Fruit fly (Drosophila melanogaster) whole organism, pupa: ENCODE data around the gene CG34126.

Experiments
- CG14655 ChIP-seq: fragments of 200-800 bp; sonication (Bioruptor generic); optimal IDR thresholded peaks from 3 replicates; lab custom pipeline; 2017; ENCODE audit warnings: mild to moderate bottlenecking, missing biosample characterization, missing genetic modification reagents, missing genetic modification characterization
- CG8159 ChIP-seq: fragments of 200-800 bp; sonication (Bioruptor generic); optimal IDR thresholded peaks from 3 replicates; lab custom pipeline; 2018; ENCODE audit warnings: missing biosample characterization, mild to moderate bottlenecking, missing genetic modification characterization, moderate library complexity
- Pif1A ChIP-seq: fragments of 200-800 bp; sonication (Bioruptor generic); optimal IDR thresholded peaks from 3 replicates; lab custom pipeline; 2016; ENCODE audit warnings: missing biosample characterization, missing genetic modification characterization
- Pif1B ChIP-seq: fragments of 200-800 bp; sonication (Bioruptor generic); optimal IDR thresholded peaks from 3 replicates; lab custom pipeline; 2016; ENCODE audit warnings: missing biosample characterization, missing genetic modification characterization
- gl ChIP-seq: fragments of 200-800 bp; sonication (Bioruptor generic); optimal IDR thresholded peaks from 2 replicates; lab custom pipeline; 2018; ENCODE audit warnings: missing biosample characterization, mild to moderate bottlenecking, missing genetic modification characterization

DNA sequence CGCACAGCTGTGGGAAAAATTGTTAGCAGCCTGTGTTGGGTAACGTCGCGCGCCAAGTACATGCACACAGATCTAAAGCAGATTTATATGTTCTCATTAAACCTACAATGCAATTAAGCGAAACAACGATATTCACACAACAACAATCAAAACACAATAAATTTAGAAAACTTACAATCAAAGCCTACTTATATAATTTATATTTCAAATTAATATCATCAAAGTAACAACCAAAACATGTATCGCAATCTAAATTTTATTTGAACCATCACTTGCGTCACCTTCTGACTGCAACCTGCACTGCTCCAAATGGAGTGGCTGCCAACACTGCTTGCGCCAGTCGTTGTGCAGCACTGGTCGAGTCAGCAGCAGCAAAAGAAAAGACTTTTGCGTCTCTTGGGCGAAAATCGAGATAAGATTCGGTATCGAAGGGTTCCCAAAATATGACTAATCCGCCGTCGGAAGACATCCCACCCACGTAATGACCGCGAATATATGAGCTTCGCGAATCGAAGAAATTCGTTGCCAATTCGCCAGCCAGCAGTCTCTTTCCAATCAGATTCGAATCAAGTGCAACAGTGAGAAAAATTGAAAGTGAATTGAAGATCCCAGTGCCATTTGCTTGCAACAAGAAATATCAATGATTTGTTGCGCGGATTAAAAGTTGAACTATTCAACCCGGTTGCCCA lies at the start of gene CG34126, which contains the start of gene CG8892:
- TF ChIP-seq Pif1A (peak; percentile 94), CG14655 (GFP tag; lab: Kevin White, UChicago) (peak; percentile 96), Pif1B (GFP tag; lab: Kevin White, UChicago) (peak; percentile 91), CG8159 (tag; lab: Kevin White, UChicago) (peak; percentile 96), gl (tag; lab: Kevin White, UChicago) (peak; percentile 83)
